Worm (Caenorhabditis elegans): ENCODE results near the gene K07F5.14.

The K07F5.14 gene

ce11 chrIV:9873837-9874236 is 11.8 kb downstream of the K07F5.14 start (continued):
- no peak for TF ChIP-seq lin-15B (tag; optimal IDR thresholded peaks at IDR 0.05)
- TF ChIP-seq nhr-12 (tag; optimal IDR thresholded peaks at IDR 0.05): no peak
- no peak for TF ChIP-seq nhr-84 (tag; optimal IDR thresholded peaks at IDR 0.05)
- TF ChIP-seq ztf-4 (tag; optimal IDR thresholded peaks at IDR 0.05): peak; percentile 19
- TF ChIP-seq xbp-1 (tag; optimal IDR thresholded peaks at IDR 0.05): peak; percentile 32
- no peak for TF ChIP-seq ama-1 (optimal IDR thresholded peaks at IDR 0.05)

ce11 chrIV:9875646-9876045 is 13.6 kb downstream of the K07F5.14 start:
- no peak for TF ChIP-seq ces-1 (GFP tag; optimal IDR thresholded peaks at IDR 0.05)
- TF ChIP-seq irx-1 (tag; optimal IDR thresholded peaks at IDR 0.05): no peak
- no peak for TF ChIP-seq sox-4 (tag; optimal IDR thresholded peaks at IDR 0.05)
- peak; percentile 74 for TF ChIP-seq elt-2 (tag; optimal IDR thresholded peaks at IDR 0.05)
- TF ChIP-seq ets-5 (GFP tag; IDR thresholded peaks at IDR 0.05): no peak
- no peak for TF ChIP-seq ztf-11 (tag; optimal IDR thresholded peaks at IDR 0.05)
- TF ChIP-seq swsn-7 (tag; optimal IDR thresholded peaks at IDR 0.05): no peak
- TF ChIP-seq mab-9 (GFP tag; IDR thresholded peaks at IDR 0.05): no peak
- no peak for TF ChIP-seq ztf-4 (tag; optimal IDR thresholded peaks at IDR 0.05)
- peak; percentile 91 for TF ChIP-seq nhr-85 (tag)
- no peak for TF ChIP-seq pax-3 (tag; optimal IDR thresholded peaks at IDR 0.05)
- no peak for TF ChIP-seq ceh-63 (GFP tag; optimal IDR thresholded peaks at IDR 0.05)
- TF ChIP-seq nhr-71 (tag; optimal IDR thresholded peaks at IDR 0.05): peak; percentile 71
- TF ChIP-seq nhr-76 (tag; optimal IDR thresholded peaks at IDR 0.05): no peak
- TF ChIP-seq nhr-84 (tag; optimal IDR thresholded peaks at IDR 0.05): no peak
- no peak for TF ChIP-seq ceh-88 (GFP tag; IDR thresholded peaks at IDR 0.05)
- no peak for TF ChIP-seq fos-1 (tag; optimal IDR thresholded peaks at IDR 0.05)
- no peak for TF ChIP-seq lir-3 (tag; optimal IDR thresholded peaks at IDR 0.05; ENCODE audit: poor library complexity)
- no peak for TF ChIP-seq nhr-77 (tag; optimal IDR thresholded peaks at IDR 0.05)
- no peak for TF ChIP-seq ceh-82 (tag; optimal IDR thresholded peaks at IDR 0.05)
- TF ChIP-seq nhr-47 (tag; optimal IDR thresholded peaks at IDR 0.05): peak; percentile 3
- peak; percentile 64 for TF ChIP-seq nhr-90 (tag; optimal IDR thresholded peaks at IDR 0.05; ENCODE audit: poor library complexity)
- no peak for TF ChIP-seq jun-1 (tag; optimal IDR thresholded peaks at IDR 0.05)
- TF ChIP-seq unc-30 (tag; optimal IDR thresholded peaks at IDR 0.05): no peak
- no peak for TF ChIP-seq aly-2 (tag; optimal IDR thresholded peaks at IDR 0.05)
- TF ChIP-seq dpl-1 (GFP tag; optimal IDR thresholded peaks at IDR 0.05): no peak
- no peak for TF ChIP-seq nhr-237 (tag; optimal IDR thresholded peaks at IDR 0.05)
- TF ChIP-seq hlh-17 (GFP tag; optimal IDR thresholded peaks at IDR 0.05; ENCODE audit: borderline replicate concordance): no peak
- no peak for TF ChIP-seq zip-4 (GFP tag; optimal IDR thresholded peaks at IDR 0.05)
- TF ChIP-seq snu-23 (GFP tag; optimal IDR thresholded peaks at IDR 0.05): peak; percentile 61
- no peak for TF ChIP-seq hpl-2 (GFP tag; optimal IDR thresholded peaks at IDR 0.05)
- TF ChIP-seq nhr-28 (tag; optimal IDR thresholded peaks at IDR 0.05): no peak
- TF ChIP-seq egl-13 (tag; optimal IDR thresholded peaks at IDR 0.05): no peak
- no peak for TF ChIP-seq xbp-1 (tag; optimal IDR thresholded peaks at IDR 0.05)
- TF ChIP-seq ceh-90 (tag; optimal IDR thresholded peaks at IDR 0.05): no peak
- TF ChIP-seq ama-1 (optimal IDR thresholded peaks at IDR 0.05): no peak
- no peak for TF ChIP-seq lin-15B (tag; optimal IDR thresholded peaks at IDR 0.05)
- peak; percentile 45 for TF ChIP-seq C16A3.4 (tag; optimal IDR thresholded peaks at IDR 0.05)
- TF ChIP-seq tlp-1 (tag; optimal IDR thresholded peaks at IDR 0.05): no peak
- no peak for TF ChIP-seq mef-2 (tag; optimal IDR thresholded peaks at IDR 0.05)
- TF ChIP-seq lin-39 (tag; optimal IDR thresholded peaks at IDR 0.05): no peak
- TF ChIP-seq vab-15 (tag; optimal IDR thresholded peaks at IDR 0.05): no peak
- no peak for TF ChIP-seq sptf-1 (tag; optimal IDR thresholded peaks at IDR 0.05)
- TF ChIP-seq mep-1 (tag; optimal IDR thresholded peaks at IDR 0.05): peak; percentile 51
- no peak for TF ChIP-seq F16B12.6 (tag; optimal IDR thresholded peaks at IDR 0.05)
- TF ChIP-seq ceh-8 (GFP tag; optimal IDR thresholded peaks at IDR 0.05): no peak
- TF ChIP-seq unc-98 (GFP tag; IDR thresholded peaks at IDR 0.05): no peak
- no peak for TF ChIP-seq sup-37 (GFP tag; optimal IDR thresholded peaks at IDR 0.05)
- no peak for TF ChIP-seq nhr-12 (tag; optimal IDR thresholded peaks at IDR 0.05)
- no peak for TF ChIP-seq isw-1 (GFP tag; IDR thresholded peaks at IDR 0.05)
- no peak for TF ChIP-seq snpc-4 (tag; optimal IDR thresholded peaks at IDR 0.05)
- no peak for TF ChIP-seq hlh-4 (tag; optimal IDR thresholded peaks at IDR 0.05)

Measured in whole organism, L1 larva.